Fruit fly (Drosophila melanogaster) Kc167 (cell line): ENCODE measurements around the gene Eip74EF.

Experiments
- Myc ChIP-seq: fragments of >200 bp; optimal IDR thresholded peaks from 2 replicates; lab custom pipeline; 2017; ENCODE audit warnings: missing external identifiers
- Sin3A ChIP-seq: fragments of >200 bp; optimal IDR thresholded peaks from 2 replicates; lab custom pipeline; 2018; ENCODE audit warnings: missing external identifiers
- h ChIP-seq: fragments of >200 bp; optimal IDR thresholded peaks from 3 replicates; lab custom pipeline; 2018; ENCODE audit warnings: missing external identifiers
- insv ChIP-seq: fragments of >200 bp; optimal IDR thresholded peaks from 3 replicates; lab custom pipeline; 2018; ENCODE audit warnings: missing external identifiers
- psq ChIP-seq: fragments of >200 bp; optimal IDR thresholded peaks from 2 replicates; lab custom pipeline; 2017; ENCODE audit warnings: missing external identifiers
- ttk ChIP-seq: sonication (Bioruptor generic); optimal IDR thresholded peaks from 2 replicates; lab custom pipeline; 2017; ENCODE audit warnings: missing external identifiers

The Eip74EF gene

dm6 chr3L:17619209-17619705 is at the start of gene Eip74EF:
Eip74EF (minus strand) TSS chr3L:17619325.
- no peak for TF ChIP-seq h (lab: Kevin White, UChicago)
- TF ChIP-seq insv (lab: Kevin White, UChicago) = no peak
- no peak for TF ChIP-seq Sin3A (lab: Kevin White, UChicago)
- TF ChIP-seq psq = no peak
- TF ChIP-seq ttk (lab: Kevin White, UChicago) = no peak
- no peak for TF ChIP-seq Myc (lab: Kevin White, UChicago)

- TF ChIP-seq ttk (lab: Kevin White, UChicago) (no peak), Myc (lab: Kevin White, UChicago) (no peak), insv (lab: Kevin White, UChicago) (no peak), psq (no peak), h (lab: Kevin White, UChicago) (no peak), Sin3A (lab: Kevin White, UChicago) (no peak)
These were observed 49.3 kb upstream of the Eip74EF start for dm6 chr3L:17668386-17668944.

- no peak for TF ChIP-seq insv (lab: Kevin White, UChicago)
- TF ChIP-seq h (lab: Kevin White, UChicago) = no peak
- no peak for TF ChIP-seq Sin3A (lab: Kevin White, UChicago)
- no peak for TF ChIP-seq psq
- no peak for TF ChIP-seq ttk (lab: Kevin White, UChicago)
- TF ChIP-seq Myc (lab: Kevin White, UChicago) = no peak
These were observed 48.7 kb upstream of the Eip74EF start for dm6 chr3L:17667642-17668362.

- TF ChIP-seq ttk (lab: Kevin White, UChicago) = no peak
- TF ChIP-seq psq = no peak
- no peak for TF ChIP-seq insv (lab: Kevin White, UChicago)
- no peak for TF ChIP-seq h (lab: Kevin White, UChicago)
- TF ChIP-seq Sin3A (lab: Kevin White, UChicago) = no peak
- no peak for TF ChIP-seq Myc (lab: Kevin White, UChicago)
These were observed 46.0 kb upstream of the Eip74EF start for dm6 chr3L:17665084-17665576.

- TF ChIP-seq Sin3A (lab: Kevin White, UChicago) (no peak), Myc (lab: Kevin White, UChicago) (no peak), h (lab: Kevin White, UChicago) (no peak), psq (no peak), ttk (lab: Kevin White, UChicago) (no peak), insv (lab: Kevin White, UChicago) (no peak)
These were observed 44.5 kb upstream of the Eip74EF start for dm6 chr3L:17663647-17664046.

- TF ChIP-seq h (lab: Kevin White, UChicago) = no peak
- TF ChIP-seq Sin3A (lab: Kevin White, UChicago) = no peak
- no peak for TF ChIP-seq insv (lab: Kevin White, UChicago)
- TF ChIP-seq psq = no peak
- TF ChIP-seq Myc (lab: Kevin White, UChicago) = no peak
- no peak for TF ChIP-seq ttk (lab: Kevin White, UChicago)
These were observed 40.1 kb upstream of the Eip74EF start for dm6 chr3L:17659268-17659589.

dm6 chr3L:17658423-17659267 is 39.5 kb upstream of the Eip74EF start:
- TF ChIP-seq ttk (lab: Kevin White, UChicago) (no peak), h (lab: Kevin White, UChicago) (no peak)

dm6 chr3L:17657728-17658379 is 38.7 kb upstream of the Eip74EF start:
- TF ChIP-seq Myc (lab: Kevin White, UChicago) = no peak
- no peak for TF ChIP-seq Sin3A (lab: Kevin White, UChicago)
- TF ChIP-seq ttk (lab: Kevin White, UChicago) = no peak
- TF ChIP-seq h (lab: Kevin White, UChicago) = no peak
- TF ChIP-seq insv (lab: Kevin White, UChicago) = no peak
- no peak for TF ChIP-seq psq

- no peak for TF ChIP-seq ttk (lab: Kevin White, UChicago)
- no peak for TF ChIP-seq Myc (lab: Kevin White, UChicago)
- TF ChIP-seq insv (lab: Kevin White, UChicago) = no peak
- no peak for TF ChIP-seq psq
- no peak for TF ChIP-seq h (lab: Kevin White, UChicago)
- TF ChIP-seq Sin3A (lab: Kevin White, UChicago) = no peak
These were observed 37.7 kb upstream of the Eip74EF start for dm6 chr3L:17656716-17657395.

dm6 chr3L:17655837-17656308 is 36.7 kb upstream of the Eip74EF start:
- TF ChIP-seq ttk (lab: Kevin White, UChicago) (no peak), Myc (lab: Kevin White, UChicago) (no peak), h (lab: Kevin White, UChicago) (no peak), insv (lab: Kevin White, UChicago) (no peak), Sin3A (lab: Kevin White, UChicago) (no peak), psq (no peak)
